Fruit fly (Drosophila melanogaster): ENCODE measurements around the gene CG32579.
A peak's percentile ranks its signal among the peaks of the same experiment; 100 is the strongest.

The CG32579 gene

dm6 chrX:16333434-16334141 is 10.5 kb downstream of the CG32579 start, which contains the start of the genes CG9921 and Dsp1 (continued):
- peak; percentile 62; the same call in 2 of the 3 replicates for TF ChIP-seq ci (GFP tag; IDR thresholded peaks at IDR 0.05)
- TF ChIP-seq Med (GFP tag), result peak; percentile 81
- TF ChIP-seq Hand (GFP tag; optimal IDR thresholded peaks at IDR 0.05), result peak; percentile 18
- TF ChIP-seq lab (GFP tag; optimal IDR thresholded peaks at IDR 0.05), result peak; percentile 0
- no peak for TF ChIP-seq NK7.1 (GFP tag; optimal IDR thresholded peaks at IDR 0.05)
- TF ChIP-seq HmgZ (tag; optimal IDR thresholded peaks at IDR 0.05), result peak; percentile 65
- TF ChIP-seq HLHmδ (GFP tag; optimal IDR thresholded peaks at IDR 0.05), result peak; percentile 90
- 0 out of 2 replicates have a peak, but pooled peaks have one; percentile 21 for TF ChIP-seq unc-4 (GFP tag; IDR thresholded peaks at IDR 0.05; ENCODE audit: partially characterized antibody)
- TF ChIP-seq tll (GFP tag; optimal IDR thresholded peaks at IDR 0.05), result no peak
- no peak for TF ChIP-seq Oli (tag; optimal IDR thresholded peaks at IDR 0.05)
- TF ChIP-seq CG3163 (GFP tag; optimal IDR thresholded peaks at IDR 0.05), result peak; percentile 73
- TF ChIP-seq CG11696 (GFP tag; IDR thresholded peaks at IDR 0.05), result peak; percentile 32; the same call in 1 of the 2 replicates
- peak; percentile 42 for TF ChIP-seq CG9932 (GFP tag; IDR thresholded peaks at IDR 0.05)
- peak; percentile 15; the same call in 1 of the 3 replicates for TF ChIP-seq so (GFP tag; IDR thresholded peaks at IDR 0.05)
- peak; percentile 30 for TF ChIP-seq CG12071 (GFP tag; optimal IDR thresholded peaks at IDR 0.05)
- no peak for TF ChIP-seq Sin3A (optimal IDR thresholded peaks at IDR 0.05)
- peak; percentile 33 for TF ChIP-seq CG13624 (GFP tag; optimal IDR thresholded peaks at IDR 0.05)
- TF ChIP-seq CG3281 (GFP tag; optimal IDR thresholded peaks at IDR 0.05), result peak; percentile 13
- TF ChIP-seq CG6813 (GFP tag; optimal IDR thresholded peaks at IDR 0.05), result peak; percentile 3
- TF ChIP-seq CG32772 (GFP tag; IDR thresholded peaks at IDR 0.05), result no peak
- TF ChIP-seq Aef1 (GFP tag; IDR thresholded peaks at IDR 0.05), result peak; percentile 38; the same call in 2 of the 3 replicates
- TF ChIP-seq sug (tag; optimal IDR thresholded peaks at IDR 0.05), result peak; percentile 26
- no peak for TF ChIP-seq Dip3 (GFP tag; optimal IDR thresholded peaks at IDR 0.05)

- TF ChIP-seq CG34422 (GFP tag; IDR thresholded peaks at IDR 0.05) (peak; percentile 32; the same call in 1 of the 3 replicates), CG8924 (tag; optimal IDR thresholded peaks at IDR 0.05) (peak; percentile 50), ab (GFP tag; optimal IDR thresholded peaks at IDR 0.05) (no peak), E2f1 (GFP tag; IDR thresholded peaks at IDR 0.05) (peak; percentile 41; the same call in 1 of the 2 replicates), sqz (GFP tag; optimal IDR thresholded peaks at IDR 0.05) (no peak), odd (GFP tag; optimal IDR thresholded peaks at IDR 0.05) (no peak), Fer3 (tag; optimal IDR thresholded peaks at IDR 0.05) (no peak), sens (GFP tag) (peak; percentile 4), CG12299 (tag; optimal IDR thresholded peaks at IDR 0.05) (peak; percentile 53), gem (tag; optimal IDR thresholded peaks at IDR 0.05) (no peak), Med (GFP tag) (peak; percentile 63), cas (GFP tag; IDR thresholded peaks at IDR 0.05) (no peak), CG9876 (GFP tag; optimal IDR thresholded peaks at IDR 0.05) (no peak), CG11560 (tag; IDR thresholded peaks at IDR 0.05) (no peak), CG30020 (tag; optimal IDR thresholded peaks at IDR 0.05) (peak; percentile 0), Meics (GFP tag; optimal IDR thresholded peaks at IDR 0.05) (no peak), CG10543 (GFP tag; optimal IDR thresholded peaks at IDR 0.05) (no peak), pum (GFP tag; optimal IDR thresholded peaks at IDR 0.05) (no peak), Pdp1 (GFP tag; optimal IDR thresholded peaks at IDR 0.05) (peak in 1 of 2 experiments; percentile 55), lola (GFP tag; optimal IDR thresholded peaks at IDR 0.05) (peak in 1 of 3 experiments; percentile 43), MBD-R2 (GFP tag; IDR thresholded peaks at IDR 0.05) (no peak), CG2875 (GFP tag; optimal IDR thresholded peaks at IDR 0.05) (no peak), CG17802 (tag; optimal IDR thresholded peaks at IDR 0.05) (no peak), gsb-n (tag; optimal IDR thresholded peaks at IDR 0.05) (no peak), CG13123 (GFP tag; optimal IDR thresholded peaks at IDR 0.05) (no peak), Dp (GFP tag; optimal IDR thresholded peaks at IDR 0.05) (peak; percentile 3)
Measured at dm6 chrX:16334251-16334860, 11.3 kb downstream of the CG32579 start.
